Fruit fly (Drosophila melanogaster) S2 (cell line): ENCODE measurements around the gene Madm.

Experiments used
- CG8478 ChIP-seq: fragments of >200 bp; optimal IDR thresholded peaks from 2 replicates; lab custom pipeline; 2018
- CTCF ChIP-seq, 2 experiments: fragments of >200 bp; optimal IDR thresholded peaks; 2 replicates each; lab custom pipeline; 2018

Gene Madm

dm6 chr3R:5742278-5743196, at the start of gene Madm, which contains the start of gene Sym:
Gene Madm (plus strand): TSS chr3R:5742510.
Gene Sym (minus strand): TSS chr3R:5742476.
- TF ChIP-seq CTCF (optimal IDR thresholded peaks at IDR 0.05; lab: Kevin White, UChicago): no peak
- no peak for TF ChIP-seq CG8478 (lab: Kevin White, UChicago)

DNA sequence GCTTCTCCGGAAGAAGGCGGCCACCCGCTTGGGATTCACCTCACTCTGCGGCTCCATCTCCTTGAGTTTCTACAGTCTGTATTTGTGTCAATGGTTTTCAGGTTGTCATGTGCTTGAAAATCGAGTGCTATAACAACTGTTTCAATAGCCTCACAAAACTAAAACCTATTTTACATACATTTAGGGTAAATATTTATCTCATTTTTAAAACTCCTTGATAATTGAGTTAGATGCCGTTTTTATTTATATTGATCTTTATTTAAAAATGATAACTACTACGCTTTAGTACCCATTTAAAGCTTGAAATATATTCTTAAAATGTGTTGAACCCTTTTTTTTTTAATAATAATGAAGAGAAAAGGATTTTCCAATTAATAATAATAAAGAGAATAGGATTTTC, 49.1 kb upstream of the Madm start, which contains the start of gene CG2104:
Gene CG2104 (minus strand): TSS at position 101 of the 400 bp plus-strand sequence.
- TF ChIP-seq CG8478 (lab: Kevin White, UChicago) (no peak), CTCF (optimal IDR thresholded peaks at IDR 0.05; lab: Kevin White, UChicago) (no peak)

DNA sequence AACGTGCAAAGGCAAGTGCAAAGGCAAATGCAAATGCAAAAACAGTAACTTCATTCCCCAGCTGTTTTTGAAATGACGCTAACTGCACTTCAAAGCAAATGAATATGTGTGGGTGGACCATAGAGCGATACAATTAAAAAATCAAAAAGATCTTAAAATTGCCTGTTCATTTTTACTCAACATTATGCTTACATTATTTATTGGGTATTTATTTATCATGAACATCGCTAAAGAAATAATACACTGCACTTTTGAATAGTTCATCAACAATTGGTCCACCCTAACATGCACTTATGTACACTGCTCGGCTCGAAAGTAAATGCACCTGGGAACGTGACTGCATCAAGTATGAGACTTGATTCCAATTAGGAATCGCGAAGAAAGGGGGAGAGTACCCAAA, 47.8 kb upstream of the Madm start:
- no peak for TF ChIP-seq CTCF (optimal IDR thresholded peaks at IDR 0.05; lab: Kevin White, UChicago)
- no peak for TF ChIP-seq CG8478 (lab: Kevin White, UChicago)

DNA sequence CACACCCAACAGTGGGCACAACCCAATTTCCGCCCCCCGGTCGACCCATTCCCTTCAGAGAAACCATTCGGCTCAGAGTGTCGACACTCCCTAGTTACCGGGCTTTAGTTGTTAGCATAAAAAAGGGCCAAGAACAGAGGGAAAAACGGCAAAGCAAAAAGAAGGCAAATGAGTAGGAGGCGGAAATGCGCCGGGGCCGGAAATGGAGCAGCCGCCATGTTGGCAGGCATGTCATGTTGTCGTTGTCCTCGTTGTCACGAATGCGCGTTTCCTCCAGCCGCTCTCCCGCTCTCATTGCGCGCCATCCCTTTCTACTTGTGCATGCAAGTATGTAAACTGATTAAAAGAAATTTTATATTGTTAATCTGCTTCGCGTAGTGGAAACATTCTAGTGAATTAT, 45.9 kb upstream of the Madm start:
- TF ChIP-seq CG8478 (lab: Kevin White, UChicago) (no peak), CTCF (optimal IDR thresholded peaks at IDR 0.05; lab: Kevin White, UChicago) (no peak)

DNA sequence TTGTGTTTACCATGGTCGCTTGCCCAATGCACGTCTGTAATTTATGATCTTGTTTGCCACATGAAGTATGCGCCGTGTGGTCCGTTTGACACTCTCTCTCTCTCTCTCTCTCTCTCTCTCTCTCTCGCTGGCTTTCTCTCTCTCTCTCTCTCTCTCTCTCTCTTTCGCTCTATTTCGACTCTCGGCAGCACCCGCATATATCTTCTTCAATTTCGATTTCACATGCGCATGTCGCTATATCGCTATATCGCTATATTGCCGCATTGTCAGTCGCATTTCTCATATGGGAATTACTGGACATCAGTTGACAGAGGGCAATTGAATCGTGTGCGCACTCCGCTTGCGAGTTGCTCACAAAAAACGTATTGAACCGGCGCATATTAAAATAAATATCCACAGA, 41.2 kb upstream of the Madm start:
- TF ChIP-seq CTCF (optimal IDR thresholded peaks at IDR 0.05; lab: Kevin White, UChicago) (no peak), CG8478 (lab: Kevin White, UChicago) (no peak)

DNA sequence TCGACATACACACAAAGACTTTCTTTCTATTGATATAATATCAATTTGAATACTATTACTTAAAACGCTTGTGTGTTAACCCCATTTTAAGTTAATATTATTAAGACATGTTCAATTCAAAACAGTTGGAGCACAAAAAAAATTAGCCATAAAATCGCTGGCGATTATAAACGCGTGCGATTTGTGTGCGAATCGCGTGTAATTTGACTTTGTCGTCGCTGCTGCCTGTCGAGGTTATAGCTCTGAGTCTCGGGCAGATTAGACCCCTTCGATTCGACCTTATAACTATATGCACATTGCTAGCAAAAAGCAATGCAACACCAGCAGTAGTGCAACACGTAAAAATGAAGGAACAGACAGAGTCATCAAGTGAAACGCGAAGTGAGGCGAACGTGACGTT, 37.3 kb upstream of the Madm start:
- no peak for TF ChIP-seq CG8478 (lab: Kevin White, UChicago)
- no peak for TF ChIP-seq CTCF (optimal IDR thresholded peaks at IDR 0.05; lab: Kevin White, UChicago)

DNA sequence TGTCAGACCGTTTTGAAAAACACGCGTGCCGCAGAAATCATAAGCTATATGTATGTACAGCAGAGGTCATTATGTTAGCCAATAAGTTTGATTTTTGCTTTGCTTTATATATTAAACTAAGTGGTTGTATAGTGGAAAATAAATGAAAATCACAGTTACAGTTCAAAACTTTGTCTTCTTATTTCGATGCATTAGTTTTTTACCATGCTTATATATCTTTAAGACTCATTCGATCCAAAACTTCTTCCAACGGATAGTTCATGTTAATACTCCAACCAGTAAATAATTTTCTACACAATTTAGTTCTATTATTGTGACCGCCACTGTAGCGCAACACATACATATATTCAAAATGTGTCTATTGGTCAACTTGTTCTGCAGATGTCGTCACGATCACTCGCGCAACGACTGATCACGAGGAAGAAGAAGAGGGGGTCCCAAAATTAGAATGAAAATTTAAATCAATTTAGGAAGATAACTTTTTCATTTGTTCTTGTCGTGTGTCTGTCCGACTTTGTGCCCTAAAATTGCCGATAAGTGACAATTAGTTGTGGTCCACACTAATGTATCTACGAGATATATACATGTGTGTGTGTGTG, 36.7 kb upstream of the Madm start:
- TF ChIP-seq CTCF (optimal IDR thresholded peaks at IDR 0.05; lab: Kevin White, UChicago) (no peak), CG8478 (lab: Kevin White, UChicago) (no peak)

dm6 chr3R:5716755-5717309, 25.5 kb upstream of the Madm start, which contains the start of gene cas:
Gene cas (minus strand): TSS chr3R:5716805.
- TF ChIP-seq CTCF (optimal IDR thresholded peaks at IDR 0.05; lab: Kevin White, UChicago) (no peak), CG8478 (lab: Kevin White, UChicago) (no peak)

- no peak for TF ChIP-seq CTCF (optimal IDR thresholded peaks at IDR 0.05; lab: Kevin White, UChicago)
- TF ChIP-seq CG8478 (lab: Kevin White, UChicago): no peak
Observed at dm6 chr3R:5723122-5723521, 19.2 kb upstream of the Madm start.

DNA sequence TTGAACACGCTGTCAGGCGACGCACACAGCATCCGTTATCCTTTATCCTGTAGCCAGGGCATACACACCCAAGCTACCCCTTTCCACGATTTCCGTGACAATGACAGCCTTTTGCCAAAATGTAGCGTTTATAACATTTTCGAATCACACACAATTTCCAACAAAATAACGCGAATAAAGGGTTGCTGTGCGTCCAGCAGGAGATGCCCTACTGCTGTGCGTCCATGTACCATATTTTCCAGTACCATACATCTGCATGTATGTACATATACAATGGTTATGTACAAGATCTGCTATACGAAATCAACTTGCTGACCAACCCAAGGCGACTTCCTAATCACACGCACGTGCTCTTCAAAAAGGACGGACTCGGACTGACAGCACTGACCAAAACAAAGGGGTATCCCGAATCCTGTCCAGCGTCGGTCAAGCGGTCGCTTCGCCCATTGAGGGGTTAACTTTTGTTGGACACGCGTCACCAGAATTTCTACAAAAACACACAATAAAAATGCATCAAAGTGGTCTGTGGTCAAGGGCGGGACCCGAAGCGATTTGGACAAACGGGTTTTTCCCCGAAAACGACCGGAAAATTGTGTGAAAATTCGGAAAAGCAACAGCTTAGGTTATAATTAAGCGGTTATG, 14.5 kb upstream of the Madm start:
- TF ChIP-seq CTCF (optimal IDR thresholded peaks at IDR 0.05; lab: Kevin White, UChicago) (no peak), CG8478 (lab: Kevin White, UChicago) (no peak)

DNA sequence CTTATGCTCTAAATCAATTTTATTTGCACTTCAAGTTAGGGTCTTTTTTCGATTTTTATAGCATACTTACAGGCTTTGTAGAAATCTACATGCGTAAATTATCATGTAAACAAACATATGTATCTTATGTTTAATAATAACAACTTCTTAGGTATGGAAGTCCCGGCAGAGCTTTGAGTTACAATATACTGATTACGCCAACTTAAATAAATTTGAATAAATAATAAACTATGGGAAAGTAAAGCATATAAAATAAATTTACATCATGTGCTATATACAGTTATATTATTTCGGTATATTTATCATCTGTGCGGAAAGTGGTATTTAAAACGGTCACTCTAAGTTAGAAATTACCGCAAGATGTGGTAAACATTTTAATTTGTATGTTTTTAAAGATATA, 9.1 kb upstream of the Madm start, which contains the start of gene CG1239:
Gene CG1239 (plus strand): TSS at position 333 of the 400 bp plus-strand sequence.
- TF ChIP-seq CG8478 (lab: Kevin White, UChicago) (no peak), CTCF (optimal IDR thresholded peaks at IDR 0.05; lab: Kevin White, UChicago) (no peak)

DNA sequence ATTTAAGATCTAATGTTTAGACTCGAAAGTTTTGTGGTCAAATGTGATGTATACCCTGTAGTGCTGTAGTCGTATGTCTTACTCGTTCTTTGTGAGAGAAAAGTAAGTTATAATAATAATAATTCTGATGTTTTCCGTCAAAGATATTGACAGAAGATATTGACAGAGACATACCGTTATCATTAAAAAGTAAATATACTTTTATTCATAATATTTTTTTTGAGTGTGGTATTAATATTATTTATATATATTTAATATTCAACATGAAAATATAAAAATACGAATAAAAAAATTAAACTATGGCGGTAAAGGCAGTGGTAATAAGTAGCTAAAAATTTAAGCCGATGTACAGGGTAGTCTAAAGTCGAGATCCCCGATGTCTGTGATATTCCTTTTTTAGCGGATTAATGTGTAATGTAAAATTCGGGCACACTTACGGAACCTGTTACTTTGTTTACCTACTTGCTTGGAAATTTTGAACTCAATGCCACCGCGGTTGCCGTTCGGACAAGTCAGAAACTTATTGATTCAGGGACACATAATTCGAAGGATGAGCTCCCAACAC, 5.9 kb upstream of the Madm start, which contains the start of the genes CG2100 and CG1236:
Gene CG2100 (minus strand): TSS at position 51 of the 565 bp plus-strand sequence.
Gene CG1236 (plus strand): TSS at position 444 of the 565 bp plus-strand sequence.
- TF ChIP-seq CTCF (optimal IDR thresholded peaks at IDR 0.05; lab: Kevin White, UChicago): no peak
- no peak for TF ChIP-seq CG8478 (lab: Kevin White, UChicago)

- TF ChIP-seq CG8478 (lab: Kevin White, UChicago) (no peak), CTCF (optimal IDR thresholded peaks at IDR 0.05; lab: Kevin White, UChicago) (no peak)
Observed at dm6 chr3R:5737263-5737662, 5.0 kb upstream of the Madm start.

DNA sequence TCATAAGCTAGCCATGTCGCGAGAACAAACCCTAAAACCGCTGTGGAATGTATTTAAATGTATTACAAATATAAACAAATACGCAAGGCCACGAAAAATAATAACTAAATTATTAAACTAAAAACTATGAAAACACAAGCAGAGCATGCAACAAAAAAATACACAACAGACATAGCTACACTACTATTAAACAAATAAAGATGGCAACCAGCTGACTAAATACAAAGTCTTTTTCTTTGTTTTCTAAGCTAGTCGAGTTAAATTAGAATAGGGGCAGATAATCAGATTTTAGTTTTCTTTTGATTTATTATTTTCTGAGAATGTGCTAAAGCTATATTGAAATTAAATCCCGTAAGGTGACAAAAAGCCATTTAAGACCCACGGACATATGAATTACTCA, 4.3 kb downstream of the Madm start:
- TF ChIP-seq CTCF (optimal IDR thresholded peaks at IDR 0.05; lab: Kevin White, UChicago): no peak
- no peak for TF ChIP-seq CG8478 (lab: Kevin White, UChicago)
